Worm (Caenorhabditis elegans): ENCODE results near the gene tbx-41.

Gene tbx-41

ce11 chrX:1897243-1897642 is 32.2 kb downstream of the tbx-41 start, which contains the start of gene B0294.1:
B0294.1 (minus strand) TSS chrX:1897343.
- TF ChIP-seq ets-7 (tag; optimal IDR thresholded peaks at IDR 0.05) (no peak), F13C5.2 (tag; optimal IDR thresholded peaks at IDR 0.05) (no peak), pes-1 (GFP tag; IDR thresholded peaks at IDR 0.05) (no peak), tbx-37 (GFP tag; conservative IDR thresholded peaks at IDR 0.05) (no peak), sea-1 (GFP tag; conservative IDR thresholded peaks at IDR 0.05) (no peak), flt-1 (GFP tag; IDR thresholded peaks at IDR 0.05) (no peak), tra-4 (tag; optimal IDR thresholded peaks at IDR 0.05) (no peak), hmg-4 (GFP tag; optimal IDR thresholded peaks at IDR 0.05) (no peak), ama-1 (optimal IDR thresholded peaks at IDR 0.05) (no peak), B0310.2 (tag; optimal IDR thresholded peaks at IDR 0.05) (no peak), aly-1 (tag; optimal IDR thresholded peaks at IDR 0.05) (no peak), hnd-1 (tag; optimal IDR thresholded peaks at IDR 0.05) (no peak), hmbx-1 (tag; optimal IDR thresholded peaks at IDR 0.05) (no peak), ceh-36 (tag; optimal IDR thresholded peaks at IDR 0.05) (no peak), scrt-1 (GFP tag; IDR thresholded peaks at IDR 0.05) (no peak), ceh-13 (GFP tag; optimal IDR thresholded peaks at IDR 0.05) (no peak)

ce11 chrX:1901480-1901879 is 36.4 kb downstream of the tbx-41 start:
- TF ChIP-seq hmbx-1 (tag; optimal IDR thresholded peaks at IDR 0.05) (no peak), hmg-4 (GFP tag; optimal IDR thresholded peaks at IDR 0.05) (no peak), flt-1 (GFP tag; IDR thresholded peaks at IDR 0.05) (no peak), hnd-1 (tag; optimal IDR thresholded peaks at IDR 0.05) (no peak), ceh-36 (tag; optimal IDR thresholded peaks at IDR 0.05) (no peak), tbx-11 (GFP tag; IDR thresholded peaks at IDR 0.05) (no peak), tra-4 (tag; optimal IDR thresholded peaks at IDR 0.05) (no peak), B0310.2 (tag; optimal IDR thresholded peaks at IDR 0.05) (no peak), pes-1 (GFP tag; IDR thresholded peaks at IDR 0.05) (no peak), ama-1 (optimal IDR thresholded peaks at IDR 0.05) (no peak), F13C5.2 (tag; optimal IDR thresholded peaks at IDR 0.05) (no peak), scrt-1 (GFP tag; IDR thresholded peaks at IDR 0.05) (no peak), ets-7 (tag; optimal IDR thresholded peaks at IDR 0.05) (no peak), sea-1 (GFP tag; conservative IDR thresholded peaks at IDR 0.05) (no peak)

- TF ChIP-seq sea-1 (GFP tag; conservative IDR thresholded peaks at IDR 0.05) (no peak), hmg-4 (GFP tag; optimal IDR thresholded peaks at IDR 0.05) (no peak), ets-7 (tag; optimal IDR thresholded peaks at IDR 0.05) (no peak), hnd-1 (tag; optimal IDR thresholded peaks at IDR 0.05) (no peak), flt-1 (GFP tag; IDR thresholded peaks at IDR 0.05) (no peak), hmbx-1 (tag; optimal IDR thresholded peaks at IDR 0.05) (no peak), tbx-11 (GFP tag; IDR thresholded peaks at IDR 0.05) (no peak), pes-1 (GFP tag; IDR thresholded peaks at IDR 0.05) (no peak), ceh-36 (tag; optimal IDR thresholded peaks at IDR 0.05) (no peak), ceh-13 (GFP tag; optimal IDR thresholded peaks at IDR 0.05) (no peak), ama-1 (optimal IDR thresholded peaks at IDR 0.05) (no peak), F13C5.2 (tag; optimal IDR thresholded peaks at IDR 0.05) (no peak), scrt-1 (GFP tag; IDR thresholded peaks at IDR 0.05) (no peak), tbx-37 (GFP tag; conservative IDR thresholded peaks at IDR 0.05) (no peak), aly-1 (tag; optimal IDR thresholded peaks at IDR 0.05) (no peak), tra-4 (tag; optimal IDR thresholded peaks at IDR 0.05) (no peak), B0310.2 (tag; optimal IDR thresholded peaks at IDR 0.05) (no peak)
These were observed 42.0 kb downstream of the tbx-41 start for ce11 chrX:1907009-1907408.

- TF ChIP-seq tbx-37 (GFP tag; conservative IDR thresholded peaks at IDR 0.05) (peak; percentile 28; the same call in 1 of the 2 replicates), B0310.2 (tag; optimal IDR thresholded peaks at IDR 0.05) (no peak), pes-1 (GFP tag; IDR thresholded peaks at IDR 0.05) (peak; percentile 43; the same call in 1 of the 2 replicates), sea-1 (GFP tag; conservative IDR thresholded peaks at IDR 0.05) (no peak), scrt-1 (GFP tag; IDR thresholded peaks at IDR 0.05) (0 out of 2 replicates have a peak, but pooled peaks have one; percentile 13), tbx-11 (GFP tag; IDR thresholded peaks at IDR 0.05) (0 out of 2 replicates have a peak, but pooled peaks have one; percentile 38), flt-1 (GFP tag; IDR thresholded peaks at IDR 0.05) (no peak), hmg-4 (GFP tag; optimal IDR thresholded peaks at IDR 0.05) (peak; percentile 58), ceh-36 (tag; optimal IDR thresholded peaks at IDR 0.05) (no peak), F13C5.2 (tag; optimal IDR thresholded peaks at IDR 0.05) (peak; percentile 37)
These were observed 44.3 kb downstream of the tbx-41 start for ce11 chrX:1909353-1909752.

ce11 chrX:1913257-1913656 is 48.2 kb downstream of the tbx-41 start, which contains the start of gene ZC53.1:
ZC53.1 (minus strand) TSS chrX:1913357.
- no peak for TF ChIP-seq scrt-1 (GFP tag; IDR thresholded peaks at IDR 0.05)
- no peak for TF ChIP-seq ama-1 (optimal IDR thresholded peaks at IDR 0.05)
- TF ChIP-seq pes-1 (GFP tag; IDR thresholded peaks at IDR 0.05), result no peak
- no peak for TF ChIP-seq ceh-13 (GFP tag; optimal IDR thresholded peaks at IDR 0.05)
- no peak for TF ChIP-seq hmg-4 (GFP tag; optimal IDR thresholded peaks at IDR 0.05)
- no peak for TF ChIP-seq hnd-1 (tag; optimal IDR thresholded peaks at IDR 0.05)
- no peak for TF ChIP-seq aly-1 (tag; optimal IDR thresholded peaks at IDR 0.05)
- TF ChIP-seq sea-1 (GFP tag; conservative IDR thresholded peaks at IDR 0.05), result no peak
- TF ChIP-seq B0310.2 (tag; optimal IDR thresholded peaks at IDR 0.05), result no peak
- TF ChIP-seq ets-7 (tag; optimal IDR thresholded peaks at IDR 0.05), result no peak

ce11 chrX:1915022-1915421 is 50.0 kb downstream of the tbx-41 start, which contains the start of gene rgs-9:
rgs-9 (plus strand) TSS chrX:1915258.
- TF ChIP-seq ets-7 (tag; optimal IDR thresholded peaks at IDR 0.05) (no peak), hmbx-1 (tag; optimal IDR thresholded peaks at IDR 0.05) (no peak), scrt-1 (GFP tag; IDR thresholded peaks at IDR 0.05) (no peak), F13C5.2 (tag; optimal IDR thresholded peaks at IDR 0.05) (no peak), hnd-1 (tag; optimal IDR thresholded peaks at IDR 0.05) (no peak), B0310.2 (tag; optimal IDR thresholded peaks at IDR 0.05) (no peak), ceh-13 (GFP tag; optimal IDR thresholded peaks at IDR 0.05) (no peak), tra-4 (tag; optimal IDR thresholded peaks at IDR 0.05) (no peak), sea-1 (GFP tag; conservative IDR thresholded peaks at IDR 0.05) (no peak), pes-1 (GFP tag; IDR thresholded peaks at IDR 0.05) (no peak), tbx-11 (GFP tag; IDR thresholded peaks at IDR 0.05) (no peak), tbx-37 (GFP tag; conservative IDR thresholded peaks at IDR 0.05) (no peak), aly-1 (tag; optimal IDR thresholded peaks at IDR 0.05) (no peak), ceh-36 (tag; optimal IDR thresholded peaks at IDR 0.05) (no peak), flt-1 (GFP tag; IDR thresholded peaks at IDR 0.05) (no peak), ama-1 (optimal IDR thresholded peaks at IDR 0.05) (no peak), hmg-4 (GFP tag; optimal IDR thresholded peaks at IDR 0.05) (no peak)
